Worm (Caenorhabditis elegans) whole organism, L1 larva: Measurements from ENCODE around the gene dpy-27.

Experiments used
- ces-1 ChIP-seq: fragments of 150-350 bp; optimal IDR thresholded peaks from 2 replicates; lab custom pipeline; 2014; ENCODE audit warnings: missing biosample characterization, missing genetic modification reagents, missing genetic modification characterization
- mab-9 ChIP-seq: fragments of 200-800 bp; sonication (Bioruptor generic); IDR thresholded peaks from 2 replicates; pipeline ENCODE4 v1.3.6; 2022; ENCODE audit warnings: missing genetic modification reagents, missing genetic modification characterization, missing compliant biosample characterization
- nhr-77 ChIP-seq: fragments of 150-350 bp; optimal IDR thresholded peaks from 2 replicates; lab custom pipeline; 2014; ENCODE audit warnings: missing biosample characterization, missing genetic modification characterization
- nhr-90 ChIP-seq: sonication (generic microtip); optimal IDR thresholded peaks from 2 replicates; lab custom pipeline; 2016; ENCODE audit warnings: mild to moderate bottlenecking, missing genetic modification characterization, missing compliant biosample characterization; ENCODE audit not compliant: poor library complexity
- snpc-4 ChIP-seq: fragments of 150-350 bp; optimal IDR thresholded peaks from 2 replicates; lab custom pipeline; 2014; ENCODE audit warnings: missing biosample characterization, missing genetic modification characterization
- swsn-7 ChIP-seq: sonication (generic microtip); optimal IDR thresholded peaks from 2 replicates; lab custom pipeline; 2016; ENCODE audit warnings: missing genetic modification characterization, missing compliant biosample characterization
- unc-86 ChIP-seq: sonication (generic microtip); optimal IDR thresholded peaks from 2 replicates; lab custom pipeline; 2016; ENCODE audit warnings: missing genetic modification characterization, missing compliant biosample characterization
- ztf-11 ChIP-seq, 2 experiments: sonication (generic microtip); optimal IDR thresholded peaks; 2 replicates each; lab custom pipeline; 2016 to 2017; ENCODE audit warnings: missing genetic modification characterization in 2 of 2, missing biosample characterization in 1 of 2, missing compliant biosample characterization in 1 of 2

DNA sequence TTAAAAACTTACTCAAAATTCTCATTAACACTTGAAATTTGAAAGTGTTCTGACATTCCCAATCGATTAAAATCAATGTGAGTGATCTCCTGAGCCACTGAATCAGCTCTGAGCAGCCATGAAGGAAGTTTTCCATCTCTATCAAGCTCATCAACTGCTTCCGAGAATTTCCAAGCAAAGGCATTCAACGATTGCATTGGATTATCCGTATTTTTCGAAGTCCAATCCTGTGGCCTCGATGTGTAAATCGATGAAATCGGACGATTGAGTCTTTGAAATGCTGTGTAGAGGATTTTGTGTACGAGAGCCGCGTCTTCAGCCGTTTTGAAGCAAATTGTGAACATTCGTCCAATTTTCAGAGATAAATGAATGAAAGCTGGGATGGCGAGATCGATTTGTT is 23.5 kb downstream of the dpy-27 start:
- TF ChIP-seq nhr-77: no peak
- TF ChIP-seq unc-86 (tag; lab: Kevin White, UChicago): no peak
- no peak for TF ChIP-seq snpc-4
- TF ChIP-seq mab-9: no peak
- no peak for TF ChIP-seq swsn-7 (tag; lab: Kevin White, UChicago)
- no peak for TF ChIP-seq nhr-90 (tag; lab: Kevin White, UChicago)
- no peak for TF ChIP-seq ztf-11 (tag; optimal IDR thresholded peaks at IDR 0.05; lab: Kevin White, UChicago)
- no peak for TF ChIP-seq ces-1 (GFP tag; lab: Kevin White, UChicago)
